Worm (Caenorhabditis elegans): ENCODE results near the gene srh-248.
"Not testable (repeated sequence)": the region's sequence is repeated elsewhere in the genome, so short reads cannot be mapped to it uniquely, and the experiment has no call there.

Gene srh-248

DNA sequence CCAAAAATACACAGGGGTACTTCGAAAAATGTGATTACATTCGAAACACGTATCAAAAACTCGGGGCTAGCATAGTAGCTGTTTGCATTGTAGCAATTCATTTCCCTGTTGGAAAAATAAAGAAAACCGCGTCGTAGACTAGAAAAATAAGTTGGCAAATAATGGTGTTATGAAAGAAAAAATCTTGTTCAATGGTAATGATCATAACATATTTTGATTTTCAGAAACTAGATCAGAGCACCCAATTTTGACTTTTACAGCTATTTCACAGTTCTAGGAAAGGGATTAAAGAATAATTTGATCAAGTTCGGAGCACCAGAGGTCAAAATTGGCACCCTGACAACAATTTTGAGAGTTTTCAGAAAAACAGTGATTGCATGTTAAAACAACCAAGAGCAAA is at the start of gene srh-248:
Gene srh-248 (minus strand): TSS at position 101 of the 400 bp plus-strand sequence.
- TF ChIP-seq dve-1 (tag; optimal IDR thresholded peaks at IDR 0.05); ceh-24 (tag; optimal IDR thresholded peaks at IDR 0.05); unc-3 (GFP tag; conservative IDR thresholded peaks at IDR 0.05); unc-3 (tag; optimal IDR thresholded peaks at IDR 0.05): not testable (repeated sequence)

DNA sequence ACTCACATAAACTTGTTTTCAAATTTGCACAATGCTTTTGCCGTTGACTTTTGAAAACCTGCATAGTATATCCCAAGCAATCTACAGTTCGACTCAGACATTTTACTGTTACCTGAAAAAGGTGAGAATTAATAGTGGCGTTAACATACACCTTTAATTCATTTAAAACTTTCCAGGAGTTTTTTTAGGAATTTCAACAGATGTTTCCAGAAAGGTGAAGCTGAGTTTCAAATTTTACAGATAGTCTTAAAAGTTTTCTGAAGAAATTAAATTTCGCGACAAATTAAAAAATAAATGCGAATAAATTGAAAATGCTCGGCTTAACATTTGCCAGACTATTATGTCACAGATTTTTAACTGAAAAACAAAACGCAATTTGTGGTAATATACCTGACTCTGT is 44.5 kb upstream of the srh-248 start, which contains the start of gene srw-119:
Gene srw-119 (minus strand): TSS at position 101 of the 400 bp plus-strand sequence.
- TF ChIP-seq odd-2 (tag; optimal IDR thresholded peaks at IDR 0.05) = no peak
- TF ChIP-seq ceh-19 (GFP tag; optimal IDR thresholded peaks at IDR 0.05) = no peak
- TF ChIP-seq fax-1 (tag; optimal IDR thresholded peaks at IDR 0.05) = no peak
- no peak for TF ChIP-seq pros-1 (tag; optimal IDR thresholded peaks at IDR 0.05)
- TF ChIP-seq C38D4.7 (GFP tag; optimal IDR thresholded peaks at IDR 0.05) = no peak
- TF ChIP-seq fkh-6 (tag; optimal IDR thresholded peaks at IDR 0.05) = no peak
- no peak for TF ChIP-seq ceh-9 (tag; optimal IDR thresholded peaks at IDR 0.05)
- no peak for TF ChIP-seq ceh-48 (tag; optimal IDR thresholded peaks at IDR 0.05)

DNA sequence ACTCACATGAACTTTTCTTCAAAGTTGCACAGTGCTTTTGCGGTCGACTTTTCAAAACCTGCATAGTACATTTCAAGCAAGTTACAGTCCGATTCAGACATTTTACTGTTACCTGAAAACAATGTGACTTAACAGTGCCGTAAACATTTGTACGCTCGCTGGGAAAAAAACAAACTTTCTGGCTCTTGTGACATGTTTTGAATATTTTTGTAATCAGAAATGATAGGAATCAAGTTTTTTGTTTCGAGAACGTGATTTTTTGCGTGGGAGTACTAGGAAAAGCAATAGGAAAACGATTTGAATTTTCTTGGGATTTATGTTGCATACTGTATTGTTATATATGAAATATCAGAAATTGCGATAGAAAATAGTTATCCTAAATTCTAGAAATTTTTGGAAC is 40.9 kb upstream of the srh-248 start, which contains the start of gene srw-120:
Gene srw-120 (minus strand): TSS at position 101 of the 400 bp plus-strand sequence.
- TF ChIP-seq C38D4.7 (GFP tag; optimal IDR thresholded peaks at IDR 0.05) = no peak

DNA sequence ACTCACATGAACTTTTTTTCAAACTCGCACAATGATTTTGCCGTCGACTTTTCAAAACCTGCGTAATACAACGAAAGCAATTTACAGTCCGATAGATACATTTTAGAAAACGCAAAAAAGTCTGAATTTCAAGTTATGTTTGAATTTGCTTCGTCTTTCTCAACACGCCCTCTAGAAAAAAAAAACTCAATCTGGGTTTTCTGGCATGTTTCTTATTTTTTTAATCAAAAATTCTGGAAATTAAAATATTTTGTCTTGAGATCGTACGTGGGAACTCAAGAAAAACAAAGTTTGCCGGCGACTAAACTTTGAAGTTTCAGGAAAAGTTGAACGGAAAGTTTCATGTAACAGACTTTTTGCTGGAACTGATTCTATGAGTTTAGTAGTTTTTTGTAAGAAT is 38.6 kb upstream of the srh-248 start, which contains the start of gene srw-115:
Gene srw-115 (minus strand): TSS at position 101 of the 400 bp plus-strand sequence.
- TF ChIP-seq ama-1 (optimal IDR thresholded peaks at IDR 0.05) = no peak
- no peak for TF ChIP-seq pha-4 (tag; optimal IDR thresholded peaks at IDR 0.05)
- no peak for TF ChIP-seq pqm-1 (tag; optimal IDR thresholded peaks at IDR 0.05)
- TF ChIP-seq dmd-4 (tag; optimal IDR thresholded peaks at IDR 0.05; ENCODE audit: borderline replicate concordance) = no peak
- TF ChIP-seq nhr-232 (tag; optimal IDR thresholded peaks at IDR 0.05) = no peak
- no peak for TF ChIP-seq hlh-15 (tag; optimal IDR thresholded peaks at IDR 0.05)
- no peak for TF ChIP-seq ahr-1 (tag; optimal IDR thresholded peaks at IDR 0.05)
- TF ChIP-seq fkh-10 (GFP tag; optimal IDR thresholded peaks at IDR 0.05) = no peak
- no peak for TF ChIP-seq ceh-2 (tag; optimal IDR thresholded peaks at IDR 0.05)
- no peak for TF ChIP-seq pax-1 (tag; optimal IDR thresholded peaks at IDR 0.05)
- no peak for TF ChIP-seq sox-4 (tag; optimal IDR thresholded peaks at IDR 0.05)

DNA sequence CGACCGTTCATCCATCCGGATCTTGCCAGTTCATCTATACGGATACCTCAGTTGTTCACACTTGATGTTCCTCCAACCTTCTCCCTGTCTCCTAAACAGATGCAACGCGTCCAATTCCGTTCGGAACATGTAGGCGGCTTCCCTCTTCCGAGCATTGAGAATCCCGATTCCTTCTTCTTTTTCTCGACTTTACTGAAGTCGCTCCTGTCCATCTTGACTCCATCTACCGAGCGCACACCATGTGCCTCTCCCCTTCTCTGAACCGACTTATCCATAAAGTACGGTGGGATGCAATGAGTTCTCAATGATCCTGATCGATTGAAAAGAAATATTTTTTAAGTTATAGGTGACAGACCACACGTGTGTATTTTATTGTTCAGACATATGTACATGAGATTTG is 36.8 kb upstream of the srh-248 start:
- TF ChIP-seq ama-1 (optimal IDR thresholded peaks at IDR 0.05) (no peak), ets-4 (tag; optimal IDR thresholded peaks at IDR 0.05) (no peak), dmd-4 (tag; optimal IDR thresholded peaks at IDR 0.05; ENCODE audit: borderline replicate concordance) (no peak), nfya-1 (tag; optimal IDR thresholded peaks at IDR 0.05) (no peak)

DNA sequence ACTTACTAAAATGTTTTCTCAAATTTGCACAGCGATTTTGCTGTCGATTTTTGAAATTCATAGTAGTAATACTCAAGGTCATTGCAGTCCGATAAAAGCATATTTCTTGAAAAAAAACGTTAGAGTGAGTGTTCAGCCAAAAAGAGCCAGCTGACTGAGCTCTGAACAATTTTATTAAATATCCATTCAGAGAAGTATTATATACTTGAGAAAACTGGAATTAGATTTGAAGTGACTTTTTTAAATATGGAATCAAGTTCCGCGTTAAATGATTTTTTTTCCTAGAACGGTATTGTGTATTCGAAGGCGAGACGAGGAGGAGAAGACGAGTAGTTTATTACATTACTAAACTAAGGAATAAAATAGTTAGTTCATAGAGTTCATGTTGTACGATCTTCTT is 36.2 kb upstream of the srh-248 start, which contains the start of gene srw-121:
Gene srw-121 (minus strand): TSS at position 101 of the 400 bp plus-strand sequence.
- no peak for TF ChIP-seq pat-9 (tag; optimal IDR thresholded peaks at IDR 0.05)
- no peak for TF ChIP-seq madf-2 (tag; optimal IDR thresholded peaks at IDR 0.05)
- no peak for TF ChIP-seq F13H6.1 (tag; optimal IDR thresholded peaks at IDR 0.05)
- no peak for TF ChIP-seq pag-3 (tag; optimal IDR thresholded peaks at IDR 0.05; ENCODE audit: borderline replicate concordance)
- TF ChIP-seq pha-2 (tag; optimal IDR thresholded peaks at IDR 0.05) = no peak

DNA sequence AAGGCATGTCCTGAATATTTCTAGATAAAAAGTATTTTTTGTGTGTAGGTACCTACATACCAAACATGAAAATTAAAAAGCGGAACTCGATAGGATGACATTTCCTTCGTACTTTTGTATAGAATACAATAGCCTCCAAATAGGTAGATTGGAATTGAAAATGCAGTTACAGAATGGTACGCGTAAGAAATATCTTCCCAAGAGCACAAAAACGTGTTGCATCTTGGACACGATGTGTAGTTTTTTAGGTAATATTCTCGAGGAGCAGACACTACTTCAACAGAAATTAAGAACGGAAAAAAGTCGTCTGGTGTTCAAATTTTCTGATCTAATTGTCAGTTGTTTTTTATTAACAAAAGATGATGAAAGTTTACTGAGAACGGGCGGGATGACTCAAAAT is 32.2 kb upstream of the srh-248 start, which contains the start of gene srh-85:
Gene srh-85 (minus strand): TSS at position 101 of the 400 bp plus-strand sequence.
- no peak for TF ChIP-seq ceh-9 (tag; optimal IDR thresholded peaks at IDR 0.05)
- no peak for TF ChIP-seq unc-86 (tag; optimal IDR thresholded peaks at IDR 0.05)
- no peak for TF ChIP-seq unc-55 (GFP tag; optimal IDR thresholded peaks at IDR 0.05)
- no peak for TF ChIP-seq C38D4.7 (GFP tag; optimal IDR thresholded peaks at IDR 0.05)
- TF ChIP-seq che-1 (tag; optimal IDR thresholded peaks at IDR 0.05) = no peak
- no peak for TF ChIP-seq ref-2 (tag; optimal IDR thresholded peaks at IDR 0.05)
- no peak for TF ChIP-seq lin-11 (tag; optimal IDR thresholded peaks at IDR 0.05)
- TF ChIP-seq eyg-1 (tag; optimal IDR thresholded peaks at IDR 0.05) = no peak
- no peak for TF ChIP-seq lim-6 (tag; optimal IDR thresholded peaks at IDR 0.05)
- no peak for TF ChIP-seq pqm-1 (tag; optimal IDR thresholded peaks at IDR 0.05)
- TF ChIP-seq unc-42 (tag; optimal IDR thresholded peaks at IDR 0.05) = no peak
- no peak for TF ChIP-seq pros-1 (tag; optimal IDR thresholded peaks at IDR 0.05)
- no peak for TF ChIP-seq pag-3 (tag; optimal IDR thresholded peaks at IDR 0.05; ENCODE audit: borderline replicate concordance)
- TF ChIP-seq fkh-6 (tag; optimal IDR thresholded peaks at IDR 0.05) = no peak
- TF ChIP-seq madf-2 (tag; optimal IDR thresholded peaks at IDR 0.05) = no peak
- no peak for TF ChIP-seq ahr-1 (tag; optimal IDR thresholded peaks at IDR 0.05)

Measured in whole organism, late embryonic.